Worm (Caenorhabditis elegans): ENCODE data around the gene F58E2.3.

ce11 chrIV:3514467-3514866 lies 47.2 kb downstream of the F58E2.3 start, which contains the start of gene tsg-101:
- TF ChIP-seq klf-2 (GFP tag; conservative IDR thresholded peaks at IDR 0.05) (no peak), ref-1 (GFP tag; conservative IDR thresholded peaks at IDR 0.05) (no peak), flt-1 (GFP tag; IDR thresholded peaks at IDR 0.05) (no peak), med-1 (GFP tag; optimal IDR thresholded peaks at IDR 0.05; ENCODE audit: insufficient read depth) (no peak), ztf-23 (GFP tag; IDR thresholded peaks at IDR 0.05) (no peak), ztf-29 (GFP tag; IDR thresholded peaks at IDR 0.05) (no peak), tab-1 (GFP tag; IDR thresholded peaks at IDR 0.05) (no peak)
